Worm (Caenorhabditis elegans) whole organism, mixed stage, embryonic: ENCODE measurements around the gene rde-12.
A peak's percentile ranks its signal among the peaks of the same experiment; 100 is the strongest.

ENCODE experiments used
- elt-1 ChIP-seq: sonication (generic microtip); optimal IDR thresholded peaks from 2 replicates; lab custom pipeline; 2017; ENCODE audit warnings: missing genetic modification characterization, mild to moderate bottlenecking, missing compliant biosample characterization, antibody characterized with exemption, moderate library complexity, borderline replicate concordance; ENCODE audit not compliant: insufficient read depth
- elt-3 ChIP-seq: fragments of 150-350 bp; optimal IDR thresholded peaks from 2 replicates; lab custom pipeline; 2014; ENCODE audit warnings: missing biosample characterization, missing genetic modification characterization
- lin-13 ChIP-seq: fragments of 150-350 bp; optimal IDR thresholded peaks from 2 replicates; lab custom pipeline; 2014; ENCODE audit warnings: missing biosample characterization, missing genetic modification characterization
- lsy-2 ChIP-seq: fragments of 150-350 bp; optimal IDR thresholded peaks from 2 replicates; lab custom pipeline; 2014; ENCODE audit warnings: missing biosample characterization, missing genetic modification characterization
- mab-5 ChIP-seq: fragments of 150-350 bp; optimal IDR thresholded peaks from 2 replicates; lab custom pipeline; 2014; ENCODE audit warnings: missing biosample characterization, missing genetic modification characterization
- snpc-4 ChIP-seq: fragments of 150-350 bp; optimal IDR thresholded peaks from 2 replicates; lab custom pipeline; 2014; ENCODE audit warnings: missing biosample characterization, missing genetic modification characterization
- sptf-1 ChIP-seq: sonication (generic microtip); optimal IDR thresholded peaks from 2 replicates; lab custom pipeline; 2017; ENCODE audit warnings: mild to moderate bottlenecking, missing genetic modification characterization, moderate library complexity, missing compliant biosample characterization
- unc-120 ChIP-seq: sonication (generic microtip); optimal IDR thresholded peaks from 2 replicates; lab custom pipeline; 2017; ENCODE audit warnings: missing genetic modification characterization, missing compliant biosample characterization; ENCODE audit not compliant: poor library complexity, severe bottlenecking
- unc-39 ChIP-seq: fragments of 150-350 bp; optimal IDR thresholded peaks from 2 replicates; lab custom pipeline; 2014; ENCODE audit warnings: missing biosample characterization, missing genetic modification characterization
- ztf-11 ChIP-seq: fragments of 150-350 bp; optimal IDR thresholded peaks from 2 replicates; lab custom pipeline; 2014; ENCODE audit warnings: missing biosample characterization, missing genetic modification characterization

DNA sequence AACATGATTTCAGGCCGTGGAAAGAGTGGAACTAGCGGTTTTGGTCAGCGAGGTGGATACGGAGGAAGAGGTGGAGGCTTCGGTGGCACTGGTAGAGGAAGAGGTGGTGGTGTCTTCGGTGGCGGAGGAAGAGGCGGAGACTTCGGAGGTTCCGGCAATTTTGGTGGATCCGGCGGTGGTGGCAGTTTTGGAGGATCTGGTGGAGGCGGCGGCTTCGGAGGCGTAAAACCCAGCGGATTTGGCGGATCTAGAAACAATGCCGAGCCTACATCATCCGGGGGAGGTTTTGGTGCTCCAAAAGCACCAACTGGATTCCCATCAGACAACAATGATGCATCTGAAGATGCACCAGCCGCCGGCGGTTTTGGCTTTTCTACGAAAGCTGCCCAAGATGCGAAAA is 3.1 kb downstream of the rde-12 start:
- TF ChIP-seq lin-13, result no peak
- peak; percentile 13 for TF ChIP-seq sptf-1
- TF ChIP-seq mab-5, result no peak
- no peak for TF ChIP-seq ztf-11 (tag; lab: Kevin White, UChicago)
- TF ChIP-seq snpc-4 (tag; lab: Kevin White, UChicago), result no peak
- no peak for TF ChIP-seq elt-3 (tag; lab: Kevin White, UChicago)
- no peak for TF ChIP-seq elt-1
- TF ChIP-seq lsy-2 (tag; lab: Kevin White, UChicago), result no peak
- TF ChIP-seq unc-120 (tag; lab: Kevin White, UChicago), result no peak
- no peak for TF ChIP-seq unc-39
